Fruit fly (Drosophila melanogaster): Measurements from ENCODE around the gene CG42729.

Gene CG42729

DNA sequence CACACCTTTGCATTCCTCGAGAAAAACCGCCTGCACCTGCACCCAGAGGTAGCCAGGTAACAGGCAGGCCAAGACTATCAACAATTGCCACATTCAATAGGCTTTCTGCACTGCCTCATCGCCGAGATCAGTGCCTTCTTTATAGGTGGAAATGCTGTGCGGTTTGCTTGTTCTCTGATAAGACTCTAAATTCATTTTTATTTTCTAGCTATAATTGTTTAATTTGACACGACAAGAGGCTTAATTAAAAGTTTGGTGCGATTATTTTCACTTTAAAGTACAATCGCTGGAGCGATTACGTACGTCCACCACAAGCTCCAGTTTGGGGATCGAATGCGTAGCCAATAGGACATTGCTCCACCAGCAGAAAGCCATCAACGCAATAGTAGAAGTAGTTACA lies at the start of gene CG42729:
CG42729 (minus strand) TSS at position 101 of the 400 bp plus-strand sequence.
- TF ChIP-seq CG13296 (GFP tag; optimal IDR thresholded peaks at IDR 0.05) (no peak), CG3726 (GFP tag; IDR thresholded peaks at IDR 0.05) (no peak), chm (GFP tag; IDR thresholded peaks at IDR 0.05) (no peak), NK7.1 (GFP tag; optimal IDR thresholded peaks at IDR 0.05) (no peak), onecut (GFP tag; IDR thresholded peaks at IDR 0.05) (no peak), trem (tag; optimal IDR thresholded peaks at IDR 0.05) (no peak), yki (optimal IDR thresholded peaks at IDR 0.05) (no peak), CG12071 (GFP tag; optimal IDR thresholded peaks at IDR 0.05) (no peak), CG31441 (GFP tag; IDR thresholded peaks at IDR 0.05) (no peak), CG2199 (GFP tag; IDR thresholded peaks at IDR 0.05) (no peak)

DNA sequence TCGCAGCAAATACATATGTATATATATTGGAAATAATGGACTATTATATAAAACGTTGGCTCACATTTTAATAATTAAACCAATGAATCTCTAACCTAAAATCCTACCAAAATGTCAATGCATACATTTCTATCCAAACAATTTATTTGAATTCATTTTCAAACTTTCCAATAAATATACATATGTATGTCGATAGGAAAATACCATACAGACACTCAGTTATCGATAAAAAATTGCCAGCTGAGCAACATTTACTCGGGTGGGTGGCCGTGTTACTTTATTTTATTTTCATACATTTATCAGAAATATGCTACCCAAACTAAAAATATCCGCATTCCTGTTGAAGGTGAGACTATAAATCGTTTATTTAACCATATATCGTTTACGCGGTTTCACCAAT lies 49.0 kb upstream of the CG42729 start, which contains the start of gene Ufsp2:
Ufsp2 (plus strand) TSS at position 214 of the 400 bp plus-strand sequence.
- peak; percentile 37; the same call in 1 of the 2 replicates for TF ChIP-seq MBD-R2 (GFP tag; IDR thresholded peaks at IDR 0.05)
- peak; percentile 61; the same call in 2 of the 3 replicates for TF ChIP-seq CG34224 (GFP tag; IDR thresholded peaks at IDR 0.05; ENCODE audit: partially characterized antibody)
- peak; percentile 41; the same call in 1 of the 2 replicates for TF ChIP-seq Scr (GFP tag; IDR thresholded peaks at IDR 0.05; ENCODE audit: partially characterized antibody)
- TF ChIP-seq CG2116 (GFP tag; optimal IDR thresholded peaks at IDR 0.05), result peak; percentile 26
- TF ChIP-seq Dll (GFP tag; IDR thresholded peaks at IDR 0.05; ENCODE audit: partially characterized antibody), result peak; percentile 46; the same call in 2 of the 4 replicates
- TF ChIP-seq Doc3 (GFP tag; IDR thresholded peaks at IDR 0.05; ENCODE audit: partially characterized antibody), result peak; percentile 28; the same call in 1 of the 3 replicates
- 0 out of 2 replicates have a peak, but pooled peaks have one; percentile 23 for TF ChIP-seq sna (GFP tag; IDR thresholded peaks at IDR 0.05; ENCODE audit: partially characterized antibody)
- TF ChIP-seq pzg (GFP tag; optimal IDR thresholded peaks at IDR 0.05), result peak; percentile 11
- TF ChIP-seq BEAF-32 (GFP tag; optimal IDR thresholded peaks at IDR 0.05), result peak; percentile 15
- TF ChIP-seq E2f2 (GFP tag; IDR thresholded peaks at IDR 0.05), result peak; percentile 58; the same call in 1 of the 2 replicates
- TF ChIP-seq CG8281 (tag; optimal IDR thresholded peaks at IDR 0.05), result no peak
- no peak for TF ChIP-seq Dad (GFP tag; optimal IDR thresholded peaks at IDR 0.05)
- TF ChIP-seq Dref (GFP tag; IDR thresholded peaks at IDR 0.05), result peak; percentile 55
- peak; percentile 52 for TF ChIP-seq Dp (GFP tag; optimal IDR thresholded peaks at IDR 0.05)
- no peak for TF ChIP-seq CG6791 (GFP tag; IDR thresholded peaks at IDR 0.05; ENCODE audit: partially characterized antibody)
- TF ChIP-seq YL-1 (GFP tag; optimal IDR thresholded peaks at IDR 0.05), result peak; percentile 31
- peak; percentile 55 for TF ChIP-seq MESR4 (GFP tag; optimal IDR thresholded peaks at IDR 0.05)
- no peak for TF ChIP-seq CG2120 (GFP tag; optimal IDR thresholded peaks at IDR 0.05)
- no peak for TF ChIP-seq dan (GFP tag; IDR thresholded peaks at IDR 0.05)
- TF ChIP-seq trem (tag; optimal IDR thresholded peaks at IDR 0.05), result peak; percentile 22
- 0 out of 3 replicates have a peak, but pooled peaks have one; percentile 48 for TF ChIP-seq zen2 (GFP tag; IDR thresholded peaks at IDR 0.05; ENCODE audit: partially characterized antibody)
- no peak for TF ChIP-seq BtbVII (GFP tag; optimal IDR thresholded peaks at IDR 0.05)
- TF ChIP-seq stwl (tag; optimal IDR thresholded peaks at IDR 0.05), result peak; percentile 24
- no peak for TF ChIP-seq NC2α (GFP tag; optimal IDR thresholded peaks at IDR 0.05)
- TF ChIP-seq crp (GFP tag; optimal IDR thresholded peaks at IDR 0.05), result peak in 1 of 2 experiments; percentile 69

- TF ChIP-seq CG7556 (GFP tag; optimal IDR thresholded peaks at IDR 0.05), result no peak
- no peak for TF ChIP-seq ap (GFP tag; IDR thresholded peaks at IDR 0.05)
- TF ChIP-seq Taf1 (GFP tag; IDR thresholded peaks at IDR 0.05), result no peak
Observed at dm6 chr3L:15570571-15570970, 43.3 kb upstream of the CG42729 start.

Data from whole organism, embryonic.